Worm (Caenorhabditis elegans) whole organism, L4 larva: ENCODE results near the gene F25B4.4.
A peak's percentile ranks its signal among the peaks of the same experiment; 100 is the strongest.

ENCODE experiments used
- F26F4.8 ChIP-seq: fragments of 200-800 bp; sonication (Bioruptor generic); conservative IDR thresholded peaks from 2 replicates; pipeline ENCODE4 v1.3.6; 2022; ENCODE audit warnings: missing genetic modification characterization, missing compliant biosample characterization
- F49E8.2 ChIP-seq: sonication (generic microtip); optimal IDR thresholded peaks from 2 replicates; lab custom pipeline; 2016; ENCODE audit warnings: missing compliant biosample characterization, mild to moderate bottlenecking, missing genetic modification characterization, borderline replicate concordance
- R02D3.7 ChIP-seq: fragments of 150-350 bp; sonication (generic microtip); optimal IDR thresholded peaks from 3 replicates; lab custom pipeline; 2014; ENCODE audit warnings: missing biosample characterization, missing genetic modification characterization
- Y105C5A.15 ChIP-seq: fragments of 200-800 bp; sonication (Bioruptor generic); IDR thresholded peaks from 2 replicates; pipeline ENCODE4 v1.3.6; 2022; ENCODE audit warnings: missing genetic modification characterization, missing compliant biosample characterization
- Y48G9A.11 ChIP-seq: fragments of 200-800 bp; sonication (Bioruptor generic); IDR thresholded peaks from 2 replicates; pipeline ENCODE4 v1.3.6; 2022; ENCODE audit warnings: missing genetic modification reagents, missing genetic modification characterization, missing compliant biosample characterization
- Y5F2A.4 ChIP-seq: fragments of 200-800 bp; sonication (Bioruptor generic); optimal IDR thresholded peaks from 2 replicates; lab custom pipeline; 2018; ENCODE audit warnings: mild to moderate bottlenecking, missing genetic modification characterization, missing compliant biosample characterization
- ZK546.5 ChIP-seq, 2 experiments: sonication (generic microtip); optimal IDR thresholded peaks; 2 replicates each; lab custom pipeline; 2017; ENCODE audit warnings: missing biosample characterization in 2 of 2, missing genetic modification characterization in 2 of 2
- aha-1 ChIP-seq: fragments of 150-350 bp; peaks from one replicate; lab custom pipeline; 2014; ENCODE audit warnings: missing biosample characterization, missing genetic modification characterization
- arid-1 ChIP-seq: fragments of 200-800 bp; sonication (Bioruptor generic); conservative IDR thresholded peaks from 2 replicates; pipeline ENCODE4 v1.3.6; 2022; ENCODE audit warnings: missing genetic modification reagents, missing genetic modification characterization, missing compliant biosample characterization
- ceh-44 ChIP-seq: fragments of 200-800 bp; sonication (Bioruptor generic); IDR thresholded peaks from 2 replicates; pipeline ENCODE4 v1.3.6; 2022; ENCODE audit warnings: missing genetic modification reagents, missing genetic modification characterization, missing compliant biosample characterization
- dpl-1 ChIP-seq: fragments of 150-350 bp; optimal IDR thresholded peaks from 2 replicates; lab custom pipeline; 2014; ENCODE audit warnings: missing biosample characterization, missing genetic modification reagents, missing genetic modification characterization
- egl-43 ChIP-seq: fragments of 200-800 bp; sonication (Bioruptor generic); IDR thresholded peaks from 2 replicates; pipeline ENCODE4 v1.3.6; 2022; ENCODE audit warnings: missing genetic modification reagents, missing genetic modification characterization, missing compliant biosample characterization
- fkh-10 ChIP-seq: fragments of 150-350 bp; optimal IDR thresholded peaks from 2 replicates; lab custom pipeline; 2014; ENCODE audit warnings: missing biosample characterization, missing genetic modification reagents, missing genetic modification characterization
- fos-1 ChIP-seq: fragments of 150-350 bp; optimal IDR thresholded peaks from 2 replicates; lab custom pipeline; 2014; ENCODE audit warnings: missing biosample characterization, missing genetic modification characterization
- hmg-1.1 ChIP-seq: fragments of 200-800 bp; sonication (Bioruptor generic); IDR thresholded peaks from 2 replicates; pipeline ENCODE4 v1.3.6; 2022; ENCODE audit warnings: missing genetic modification reagents, missing genetic modification characterization, missing compliant biosample characterization
- lin-29 ChIP-seq: fragments of 200-800 bp; sonication (Bioruptor generic); IDR thresholded peaks from 2 replicates; pipeline ENCODE4 v1.3.6; 2022; ENCODE audit warnings: missing genetic modification reagents, missing genetic modification characterization, missing compliant biosample characterization
- lin-38 ChIP-seq: fragments of 200-800 bp; sonication (Bioruptor generic); IDR thresholded peaks from 2 replicates; pipeline ENCODE4 v1.3.6; 2022; ENCODE audit warnings: missing genetic modification reagents, missing genetic modification characterization, missing compliant biosample characterization
- lir-3 ChIP-seq: sonication (generic microtip); optimal IDR thresholded peaks from 2 replicates; lab custom pipeline; 2016; ENCODE audit warnings: mild to moderate bottlenecking, missing genetic modification characterization, missing compliant biosample characterization
- madf-5 ChIP-seq, 2 experiments: fragments of 200-800 bp; sonication (Bioruptor generic); IDR thresholded peaks; 2 replicates each; pipeline ENCODE4 v1.3.6; 2022; ENCODE audit warnings: missing compliant biosample characterization in 2 of 2, missing genetic modification characterization in 2 of 2
- madf-9 ChIP-seq: fragments of 200-800 bp; sonication (Bioruptor generic); conservative IDR thresholded peaks from 2 replicates; pipeline ENCODE4 v1.3.6; 2022; ENCODE audit warnings: missing genetic modification reagents, missing genetic modification characterization, missing compliant biosample characterization
- mxl-2 ChIP-seq: fragments of 200-800 bp; sonication (Bioruptor generic); conservative IDR thresholded peaks from 2 replicates; pipeline ENCODE4 v1.3.6; 2022; ENCODE audit warnings: missing genetic modification reagents, missing genetic modification characterization, missing compliant biosample characterization
- nhr-10 ChIP-seq: fragments of 150-350 bp; optimal IDR thresholded peaks from 2 replicates; lab custom pipeline; 2014; ENCODE audit warnings: missing biosample characterization, missing genetic modification characterization
- nhr-237 ChIP-seq: sonication (generic microtip); optimal IDR thresholded peaks from 2 replicates; lab custom pipeline; 2017; ENCODE audit warnings: missing biosample characterization, missing genetic modification characterization
- nhr-41 ChIP-seq: fragments of 200-800 bp; sonication (Bioruptor generic); IDR thresholded peaks from 2 replicates; pipeline ENCODE4 v1.3.6; 2022; ENCODE audit warnings: missing genetic modification reagents, missing genetic modification characterization, missing compliant biosample characterization
- nhr-48 ChIP-seq: sonication (generic microtip); optimal IDR thresholded peaks from 2 replicates; lab custom pipeline; 2016; ENCODE audit warnings: mild to moderate bottlenecking, missing genetic modification characterization, missing compliant biosample characterization
- nhr-6 ChIP-seq: fragments of 150-350 bp; optimal IDR thresholded peaks from 2 replicates; lab custom pipeline; 2014; ENCODE audit warnings: missing biosample characterization, missing genetic modification characterization
- sdz-12 ChIP-seq: fragments of 200-800 bp; sonication (Bioruptor generic); optimal IDR thresholded peaks from 2 replicates; lab custom pipeline; 2018; ENCODE audit warnings: mild to moderate bottlenecking, missing genetic modification characterization, missing compliant biosample characterization
- snpc-1.2 ChIP-seq: fragments of 200-800 bp; sonication (Bioruptor generic); IDR thresholded peaks from 2 replicates; pipeline ENCODE4 v1.3.6; 2022; ENCODE audit warnings: missing genetic modification reagents, missing genetic modification characterization, missing compliant biosample characterization
- spr-1 ChIP-seq: sonication (generic microtip); optimal IDR thresholded peaks from 2 replicates; lab custom pipeline; 2016; ENCODE audit warnings: mild to moderate bottlenecking, missing genetic modification characterization, missing compliant biosample characterization
- spr-3 ChIP-seq: fragments of 200-800 bp; sonication (Bioruptor generic); optimal IDR thresholded peaks from 2 replicates; lab custom pipeline; 2018; ENCODE audit warnings: mild to moderate bottlenecking, missing genetic modification characterization, missing compliant biosample characterization
- tra-1 ChIP-seq: fragments of 200-800 bp; sonication (Bioruptor generic); IDR thresholded peaks from 2 replicates; pipeline ENCODE4 v1.3.6; 2022; ENCODE audit warnings: missing genetic modification reagents, missing genetic modification characterization, missing compliant biosample characterization
- unc-130 ChIP-seq: sonication (generic microtip); optimal IDR thresholded peaks from 2 replicates; lab custom pipeline; 2016; ENCODE audit warnings: missing genetic modification reagents, missing genetic modification characterization, missing compliant biosample characterization
- unc-62 ChIP-seq, 3 experiments: fragments of 150-350 bp in 1 of 3; sonication (generic microtip); optimal IDR thresholded peaks in 2 of 3; peaks in 1 of 3; 1 replicate in 1 of 3; 2 replicates in 2 of 3; lab custom pipeline; 2014 to 2017; ENCODE audit warnings: missing biosample characterization in 3 of 3, missing genetic modification characterization in 3 of 3, missing genetic modification reagents in 3 of 3, missing genotype in 1 of 3
- vab-7 ChIP-seq: fragments of 200-800 bp; sonication (Bioruptor generic); IDR thresholded peaks from 2 replicates; pipeline ENCODE4 v1.3.6; 2022; ENCODE audit warnings: missing genetic modification reagents, missing genetic modification characterization, missing compliant biosample characterization
- zfp-2 ChIP-seq: sonication (generic microtip); optimal IDR thresholded peaks from 2 replicates; lab custom pipeline; 2016; ENCODE audit warnings: mild to moderate bottlenecking, missing genetic modification characterization, missing compliant biosample characterization
- ztf-11 ChIP-seq: fragments of 150-350 bp; optimal IDR thresholded peaks from 2 replicates; lab custom pipeline; 2014; ENCODE audit warnings: missing biosample characterization, missing genetic modification characterization
- ztf-7 ChIP-seq: fragments of 150-350 bp; optimal IDR thresholded peaks from 2 replicates; lab custom pipeline; 2014; ENCODE audit warnings: missing biosample characterization, missing genetic modification characterization

The F25B4.4 gene

ce11 chrV:5713510-5713909, 28.8 kb downstream of the F25B4.4 start:
- peak; percentile 96 for TF ChIP-seq aha-1 (tag; lab: Kevin White, UChicago)
- no peak for TF ChIP-seq ceh-44 (GFP tag; lab: Robert Waterston, UW)
- no peak for TF ChIP-seq arid-1 (GFP tag; lab: Robert Waterston, UW)

- TF ChIP-seq nhr-237 (no peak), egl-43 (GFP tag; lab: Robert Waterston, UW) (no peak), Y5F2A.4 (GFP tag; lab: Kevin White, UChicago) (no peak), sdz-12 (no peak), zfp-2 (no peak), mxl-2 (GFP tag; lab: Robert Waterston, UW) (no peak), tra-1 (GFP tag; lab: Robert Waterston, UW) (no peak), hmg-1.1 (no peak), nhr-10 (tag; lab: Kevin White, UChicago) (no peak), Y105C5A.15 (GFP tag; lab: Robert Waterston, UW) (no peak), ztf-7 (no peak), F49E8.2 (tag; lab: Kevin White, UChicago) (no peak), nhr-6 (no peak), nhr-48 (no peak), ZK546.5 (tag; optimal IDR thresholded peaks at IDR 0.05; lab: Kevin White, UChicago) (no peak)
These were observed 31.8 kb downstream of the F25B4.4 start, which contains the start of gene K09H11.9 for ce11 chrV:5716508-5716907. TSS of gene K09H11.9 (minus strand) at chrV:5716608.

ce11 chrV:5717237-5717935, 32.7 kb downstream of the F25B4.4 start, which contains the start of gene rga-3:
TSS of gene rga-3 (plus strand) at chrV:5717885.
- TF ChIP-seq lin-29 (GFP tag; lab: Robert Waterston, UW) (no peak), Y48G9A.11 (GFP tag; lab: Robert Waterston, UW) (peak; percentile 97), F49E8.2 (tag; lab: Kevin White, UChicago) (peak; percentile 95), unc-62 (GFP tag; optimal IDR thresholded peaks at IDR 0.05 in 1 of 2; lab: Kevin White, UChicago) (peak in 1 of 2 experiments; percentile 34), unc-62 (tag; optimal IDR thresholded peaks at IDR 0.05; lab: Kevin White, UChicago) (no peak), ztf-11 (tag; lab: Kevin White, UChicago) (no peak), snpc-1.2 (GFP tag; lab: Robert Waterston, UW) (peak; percentile 76), R02D3.7 (tag; lab: Kevin White, UChicago) (no peak), mxl-2 (GFP tag; lab: Robert Waterston, UW) (no peak), spr-1 (tag; lab: Kevin White, UChicago) (no peak), spr-3 (GFP tag; lab: Kevin White, UChicago) (no peak), nhr-10 (tag; lab: Kevin White, UChicago) (no peak), ceh-44 (GFP tag; lab: Robert Waterston, UW) (0 out of 2 replicates have a peak, but pooled peaks have one; percentile 12), fkh-10 (no peak), unc-130 (GFP tag; lab: Kevin White, UChicago) (peak; percentile 97), fos-1 (no peak), lin-38 (GFP tag; lab: Robert Waterston, UW) (peak; percentile 80)
- TF ChIP-seq, all 104 proteins: peak for 7

DNA sequence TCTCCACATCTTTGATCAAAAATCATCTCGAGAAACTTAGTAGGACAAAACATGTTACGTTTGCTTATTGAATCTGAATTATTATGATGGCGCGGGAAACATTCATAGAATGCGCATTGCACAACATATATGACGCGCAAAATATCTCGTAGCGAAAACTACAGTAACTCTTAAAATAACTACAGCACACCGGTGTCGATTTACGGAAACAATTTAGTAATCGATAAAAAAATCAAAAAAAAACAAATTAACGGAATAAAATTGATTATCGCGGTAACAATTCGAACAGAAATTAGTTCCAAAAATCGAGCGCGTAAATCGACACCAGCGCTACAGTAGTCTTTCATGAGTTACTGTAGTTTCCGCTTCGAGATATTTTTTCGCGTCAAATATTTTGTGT, 37.4 kb downstream of the F25B4.4 start:
- TF ChIP-seq madf-5 (GFP tag; IDR thresholded peaks at IDR 0.05; lab: Robert Waterston, UW) (no peak), nhr-41 (GFP tag; lab: Robert Waterston, UW) (no peak), vab-7 (GFP tag; lab: Robert Waterston, UW) (no peak), madf-9 (no peak), dpl-1 (GFP tag; lab: Kevin White, UChicago) (no peak), F26F4.8 (no peak), lir-3 (tag; lab: Kevin White, UChicago) (no peak)
